Fruit fly (Drosophila melanogaster): ENCODE results near the gene wrm1.
A peak's percentile ranks its signal among the peaks of the same experiment; 100 is the strongest.

wrm1 gene

DNA sequence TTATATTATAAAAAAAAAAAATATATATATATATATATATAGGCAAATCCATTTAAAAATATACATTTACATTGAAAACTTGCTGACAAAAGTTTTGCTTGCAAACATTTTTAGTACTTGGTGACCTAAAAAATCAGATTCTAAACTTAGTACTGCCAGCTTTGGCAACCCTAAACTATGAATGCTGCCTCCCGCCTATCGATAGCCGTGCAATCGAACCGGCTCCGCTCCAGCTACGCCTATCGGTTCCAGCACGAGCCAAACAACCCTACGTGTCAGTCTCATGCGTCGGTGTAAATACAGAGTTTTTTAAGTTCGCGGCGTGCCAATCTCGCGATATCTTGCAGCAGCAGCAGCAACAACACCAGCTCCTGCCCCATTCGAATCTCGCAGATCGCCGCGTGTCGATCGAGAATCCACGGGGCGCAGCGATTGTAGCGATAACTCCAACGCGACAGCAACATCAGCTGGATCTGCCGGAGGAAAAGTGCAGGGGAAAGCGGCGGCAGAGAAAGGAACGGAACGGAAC lies 25.4 kb upstream of the wrm1 start, which contains the start of gene Sec63 (continued):
- TF ChIP-seq sd (tag; optimal IDR thresholded peaks at IDR 0.05) (peak; percentile 19), Kr (GFP tag; optimal IDR thresholded peaks at IDR 0.05) (no peak), nau (GFP tag; optimal IDR thresholded peaks at IDR 0.05) (no peak), CG18599 (GFP tag; optimal IDR thresholded peaks at IDR 0.05) (peak; percentile 62), Taf1 (GFP tag; IDR thresholded peaks at IDR 0.05) (peak; percentile 48; the same call in 1 of the 2 replicates), CG7928 (GFP tag; optimal IDR thresholded peaks at IDR 0.05) (no peak), aop (GFP tag; IDR thresholded peaks at IDR 0.05) (no peak), dmrt99B (tag; optimal IDR thresholded peaks at IDR 0.05) (peak; percentile 14), gem (tag; optimal IDR thresholded peaks at IDR 0.05) (peak; percentile 71), abd-A (tag; optimal IDR thresholded peaks at IDR 0.05) (no peak), CG30431 (GFP tag; optimal IDR thresholded peaks at IDR 0.05) (no peak), Nf-YC (tag; optimal IDR thresholded peaks at IDR 0.05) (no peak), Dp (GFP tag; optimal IDR thresholded peaks at IDR 0.05) (peak; percentile 43), Bdp1 (GFP tag; optimal IDR thresholded peaks at IDR 0.05) (peak; percentile 24), ind (GFP tag; optimal IDR thresholded peaks at IDR 0.05) (peak; percentile 35), zfh1 (GFP tag; IDR thresholded peaks at IDR 0.05) (0 out of 3 replicates have a peak, but pooled peaks have one; percentile 40), cwo (GFP tag; optimal IDR thresholded peaks at IDR 0.05) (no peak), BEAF-32 (GFP tag; optimal IDR thresholded peaks at IDR 0.05) (peak; percentile 84), pho (GFP tag; optimal IDR thresholded peaks at IDR 0.05) (no peak), ase (GFP tag; IDR thresholded peaks at IDR 0.05) (peak; percentile 42; the same call in 1 of the 3 replicates), crol (GFP tag; IDR thresholded peaks at IDR 0.05) (peak; percentile 56), CG2199 (GFP tag; IDR thresholded peaks at IDR 0.05) (peak; percentile 23; the same call in 1 of the 3 replicates), CG13624 (GFP tag; optimal IDR thresholded peaks at IDR 0.05) (peak; percentile 36), Jarid2 (GFP tag; optimal IDR thresholded peaks at IDR 0.05) (peak; percentile 6), Mad (GFP tag; optimal IDR thresholded peaks at IDR 0.05) (no peak), CG8944 (GFP tag; optimal IDR thresholded peaks at IDR 0.05) (no peak), vvl (GFP tag; IDR thresholded peaks at IDR 0.05) (peak; percentile 11; the same call in 1 of the 2 replicates), GATAe (GFP tag; conservative IDR thresholded peaks at IDR 0.05) (no peak), maf-S (GFP tag; optimal IDR thresholded peaks at IDR 0.05) (no peak), org-1 (GFP tag; optimal IDR thresholded peaks at IDR 0.05) (no peak), B-H2 (GFP tag; optimal IDR thresholded peaks at IDR 0.05) (peak; percentile 43), CG14050 (GFP tag; IDR thresholded peaks at IDR 0.05) (peak; percentile 54; the same call in 2 of the 3 replicates), CG4617 (GFP tag; optimal IDR thresholded peaks at IDR 0.05; ENCODE audit: borderline replicate concordance) (peak; percentile 43), cad (GFP tag; optimal IDR thresholded peaks at IDR 0.05) (no peak), Dfd (GFP tag; optimal IDR thresholded peaks at IDR 0.05) (no peak), CG17359 (tag; optimal IDR thresholded peaks at IDR 0.05) (peak; percentile 49), odd (GFP tag; optimal IDR thresholded peaks at IDR 0.05) (peak; percentile 36), Opbp (GFP tag; IDR thresholded peaks at IDR 0.05; ENCODE audit: partially characterized antibody) (peak; percentile 88), CG10654 (GFP tag; optimal IDR thresholded peaks at IDR 0.05) (no peak), zfh2 (GFP tag; optimal IDR thresholded peaks at IDR 0.05) (peak; percentile 22), bigmax (GFP tag; optimal IDR thresholded peaks at IDR 0.05) (no peak), Atf6 (GFP tag; IDR thresholded peaks at IDR 0.05) (no peak; the same call in 1 of the 2 replicates), Dip2 (GFP tag; IDR thresholded peaks at IDR 0.05) (no peak), hbn (GFP tag; IDR thresholded peaks at IDR 0.05; ENCODE audit: partially characterized antibody) (peak; percentile 72), CTCF (GFP tag; optimal IDR thresholded peaks at IDR 0.05) (peak; percentile 72), CG10267 (tag; optimal IDR thresholded peaks at IDR 0.05) (peak; percentile 19), Awh (GFP tag; IDR thresholded peaks at IDR 0.05) (0 out of 2 replicates have a peak, but pooled peaks have one; percentile 29), hb (GFP tag; IDR thresholded peaks at IDR 0.05; ENCODE audit: partially characterized antibody) (peak; percentile 87), CG1792 (GFP tag; optimal IDR thresholded peaks at IDR 0.05) (no peak), Hey (tag; optimal IDR thresholded peaks at IDR 0.05) (no peak), CG12236 (GFP tag; optimal IDR thresholded peaks at IDR 0.05) (no peak)

Measured in whole organism, embryonic.